Fruit fly (Drosophila melanogaster): Measurements from ENCODE around the gene CG8032.

The CG8032 gene

dm6 chr3R:8673803-8674234 lies 9.9 kb downstream of the CG8032 start, which contains the start of gene mRpL19:
Gene mRpL19, plus strand, starts transcription at chr3R:8674109.
- TF ChIP-seq EcR (GFP tag; optimal IDR thresholded peaks at IDR 0.05): no peak
- no peak for TF ChIP-seq fd96Ca (GFP tag; IDR thresholded peaks at IDR 0.05)
- TF ChIP-seq CG15710 (tag; optimal IDR thresholded peaks at IDR 0.05): peak; percentile 27
- TF ChIP-seq rn (GFP tag; IDR thresholded peaks at IDR 0.05): no peak
- no peak for TF ChIP-seq CG4496 (GFP tag; IDR thresholded peaks at IDR 0.05)
- peak; percentile 34; the same call in 1 of the 2 replicates for TF ChIP-seq CG32121 (GFP tag; IDR thresholded peaks at IDR 0.05)
- TF ChIP-seq CG14655 (GFP tag; optimal IDR thresholded peaks at IDR 0.05): no peak
- peak; percentile 31 for TF ChIP-seq CG17806 (tag; optimal IDR thresholded peaks at IDR 0.05)
- TF ChIP-seq Pif1B (GFP tag; optimal IDR thresholded peaks at IDR 0.05): no peak
- TF ChIP-seq Pif1A (GFP tag; optimal IDR thresholded peaks at IDR 0.05): no peak
- TF ChIP-seq gl (tag; optimal IDR thresholded peaks at IDR 0.05): no peak
- TF ChIP-seq CG8301 (tag; optimal IDR thresholded peaks at IDR 0.05): no peak
- no peak for TF ChIP-seq Ets98B (GFP tag; IDR thresholded peaks at IDR 0.05)
- no peak for TF ChIP-seq CG13204 (GFP tag; optimal IDR thresholded peaks at IDR 0.05)
- no peak for TF ChIP-seq CG34367 (tag; optimal IDR thresholded peaks at IDR 0.05)
- TF ChIP-seq CG8159 (tag; optimal IDR thresholded peaks at IDR 0.05): peak; percentile 25
- TF ChIP-seq CG12605 (GFP tag; IDR thresholded peaks at IDR 0.05): no peak
- TF ChIP-seq CG9948 (tag; optimal IDR thresholded peaks at IDR 0.05): peak; percentile 16
- no peak for TF ChIP-seq D1 (tag; optimal IDR thresholded peaks at IDR 0.05)
- no peak for TF ChIP-seq Snoo (tag; optimal IDR thresholded peaks at IDR 0.05)
- no peak for TF ChIP-seq CG10348 (GFP tag; IDR thresholded peaks at IDR 0.05)

dm6 chr3R:8676560-8677000 lies 12.7 kb downstream of the CG8032 start, which contains the start of the genes Unc50, CG11755 and CG8043:
Gene Unc50, minus strand, starts transcription at chr3R:8676613.
Gene CG11755, plus strand, starts transcription at chr3R:8676915.
Gene CG8043, plus strand, starts transcription at chr3R:8676915.
- peak; percentile 56 for TF ChIP-seq CG34367 (tag; optimal IDR thresholded peaks at IDR 0.05)
- TF ChIP-seq CG8301 (tag; optimal IDR thresholded peaks at IDR 0.05): no peak
- TF ChIP-seq Snoo (tag; optimal IDR thresholded peaks at IDR 0.05): peak; percentile 59
- no peak for TF ChIP-seq EcR (GFP tag; optimal IDR thresholded peaks at IDR 0.05)
- peak; percentile 66 for TF ChIP-seq CG15710 (tag; optimal IDR thresholded peaks at IDR 0.05)
- TF ChIP-seq CG12605 (GFP tag; IDR thresholded peaks at IDR 0.05): no peak
- TF ChIP-seq CG17806 (tag; optimal IDR thresholded peaks at IDR 0.05): no peak
- TF ChIP-seq CG8159 (tag; optimal IDR thresholded peaks at IDR 0.05): peak; percentile 75
- TF ChIP-seq gl (tag; optimal IDR thresholded peaks at IDR 0.05): no peak
- no peak for TF ChIP-seq D1 (tag; optimal IDR thresholded peaks at IDR 0.05)
- TF ChIP-seq fd96Ca (GFP tag; IDR thresholded peaks at IDR 0.05): peak; percentile 73
- TF ChIP-seq Ets98B (GFP tag; IDR thresholded peaks at IDR 0.05): peak; percentile 51
- TF ChIP-seq CG9948 (tag; optimal IDR thresholded peaks at IDR 0.05): peak; percentile 67
- peak; percentile 34; the same call in 1 of the 2 replicates for TF ChIP-seq rn (GFP tag; IDR thresholded peaks at IDR 0.05)
- TF ChIP-seq CG14655 (GFP tag; optimal IDR thresholded peaks at IDR 0.05): no peak
- peak; percentile 62 for TF ChIP-seq Pif1B (GFP tag; optimal IDR thresholded peaks at IDR 0.05)
- TF ChIP-seq CG4496 (GFP tag; IDR thresholded peaks at IDR 0.05): no peak
- 0 out of 2 replicates have a peak, but pooled peaks have one; percentile 50 for TF ChIP-seq CG32121 (GFP tag; IDR thresholded peaks at IDR 0.05)
- TF ChIP-seq Pif1A (GFP tag; optimal IDR thresholded peaks at IDR 0.05): no peak
- TF ChIP-seq CG10348 (GFP tag; IDR thresholded peaks at IDR 0.05): peak; percentile 27; the same call in 1 of the 2 replicates
- no peak for TF ChIP-seq CG13204 (GFP tag; optimal IDR thresholded peaks at IDR 0.05)

dm6 chr3R:8679934-8680333 lies 16.0 kb downstream of the CG8032 start, which contains the start of gene CG33325:
Gene CG33325, minus strand, starts transcription at chr3R:8680034.
- TF ChIP-seq CG9948 (tag; optimal IDR thresholded peaks at IDR 0.05) (no peak), Pif1B (GFP tag; optimal IDR thresholded peaks at IDR 0.05) (no peak), CG4496 (GFP tag; IDR thresholded peaks at IDR 0.05) (no peak), CG32121 (GFP tag; IDR thresholded peaks at IDR 0.05) (no peak), CG14655 (GFP tag; optimal IDR thresholded peaks at IDR 0.05) (no peak), rn (GFP tag; IDR thresholded peaks at IDR 0.05) (no peak), CG10348 (GFP tag; IDR thresholded peaks at IDR 0.05) (no peak), EcR (GFP tag; optimal IDR thresholded peaks at IDR 0.05) (no peak), gl (tag; optimal IDR thresholded peaks at IDR 0.05) (no peak), CG17806 (tag; optimal IDR thresholded peaks at IDR 0.05) (no peak), CG12605 (GFP tag; IDR thresholded peaks at IDR 0.05) (no peak), CG34367 (tag; optimal IDR thresholded peaks at IDR 0.05) (no peak), CG15710 (tag; optimal IDR thresholded peaks at IDR 0.05) (no peak), Snoo (tag; optimal IDR thresholded peaks at IDR 0.05) (no peak), D1 (tag; optimal IDR thresholded peaks at IDR 0.05) (no peak), CG13204 (GFP tag; optimal IDR thresholded peaks at IDR 0.05) (no peak), Pif1A (GFP tag; optimal IDR thresholded peaks at IDR 0.05) (no peak), CG8301 (tag; optimal IDR thresholded peaks at IDR 0.05) (no peak), fd96Ca (GFP tag; IDR thresholded peaks at IDR 0.05) (no peak), Ets98B (GFP tag; IDR thresholded peaks at IDR 0.05) (no peak)

dm6 chr3R:8680611-8681010 lies 16.7 kb downstream of the CG8032 start:
- TF ChIP-seq CG12605 (GFP tag; IDR thresholded peaks at IDR 0.05): no peak
- no peak for TF ChIP-seq CG32121 (GFP tag; IDR thresholded peaks at IDR 0.05)
- TF ChIP-seq CG8301 (tag; optimal IDR thresholded peaks at IDR 0.05): no peak
- TF ChIP-seq Pif1A (GFP tag; optimal IDR thresholded peaks at IDR 0.05): no peak
- TF ChIP-seq Snoo (tag; optimal IDR thresholded peaks at IDR 0.05): no peak
- no peak for TF ChIP-seq D1 (tag; optimal IDR thresholded peaks at IDR 0.05)
- no peak for TF ChIP-seq CG13204 (GFP tag; optimal IDR thresholded peaks at IDR 0.05)
- TF ChIP-seq CG9948 (tag; optimal IDR thresholded peaks at IDR 0.05): no peak
- TF ChIP-seq Ets98B (GFP tag; IDR thresholded peaks at IDR 0.05): no peak
- TF ChIP-seq CG14655 (GFP tag; optimal IDR thresholded peaks at IDR 0.05): no peak
- no peak for TF ChIP-seq CG17806 (tag; optimal IDR thresholded peaks at IDR 0.05)
- TF ChIP-seq rn (GFP tag; IDR thresholded peaks at IDR 0.05): no peak
- TF ChIP-seq Pif1B (GFP tag; optimal IDR thresholded peaks at IDR 0.05): no peak

- no peak for TF ChIP-seq CG17806 (tag; optimal IDR thresholded peaks at IDR 0.05)
- TF ChIP-seq gl (tag; optimal IDR thresholded peaks at IDR 0.05): no peak
- no peak for TF ChIP-seq CG32121 (GFP tag; IDR thresholded peaks at IDR 0.05)
- TF ChIP-seq CG4496 (GFP tag; IDR thresholded peaks at IDR 0.05): no peak
- TF ChIP-seq CG14655 (GFP tag; optimal IDR thresholded peaks at IDR 0.05): no peak
- no peak for TF ChIP-seq CG8159 (tag; optimal IDR thresholded peaks at IDR 0.05)
- TF ChIP-seq Pif1B (GFP tag; optimal IDR thresholded peaks at IDR 0.05): no peak
- no peak for TF ChIP-seq Pif1A (GFP tag; optimal IDR thresholded peaks at IDR 0.05)
- TF ChIP-seq Ets98B (GFP tag; IDR thresholded peaks at IDR 0.05): no peak
- no peak for TF ChIP-seq fd96Ca (GFP tag; IDR thresholded peaks at IDR 0.05)
- no peak for TF ChIP-seq Snoo (tag; optimal IDR thresholded peaks at IDR 0.05)
- TF ChIP-seq CG12605 (GFP tag; IDR thresholded peaks at IDR 0.05): no peak
- TF ChIP-seq CG15710 (tag; optimal IDR thresholded peaks at IDR 0.05): no peak
- TF ChIP-seq CG34367 (tag; optimal IDR thresholded peaks at IDR 0.05): no peak
Measured at dm6 chr3R:8683280-8683679, 19.4 kb downstream of the CG8032 start.
